Worm (Caenorhabditis elegans) whole organism, L2 larva: Measurements from ENCODE around the gene rha-2.

Experiments
- alr-1 ChIP-seq: fragments of 150-350 bp; optimal IDR thresholded peaks from 2 replicates; lab custom pipeline; 2014; ENCODE audit warnings: missing biosample characterization, missing genetic modification characterization
- blmp-1 ChIP-seq: sonication (generic microtip); optimal IDR thresholded peaks from 2 replicates; lab custom pipeline; 2017; ENCODE audit warnings: missing genetic modification characterization, mild to moderate bottlenecking, missing compliant biosample characterization, antibody characterized with exemption, moderate library complexity; ENCODE audit not compliant: insufficient read depth
- ceh-16 ChIP-seq: fragments of 150-350 bp; optimal IDR thresholded peaks from 2 replicates; lab custom pipeline; 2014; ENCODE audit warnings: missing biosample characterization, missing genetic modification characterization
- dmd-4 ChIP-seq: sonication (generic microtip); optimal IDR thresholded peaks from 2 replicates; lab custom pipeline; 2017; ENCODE audit warnings: missing biosample characterization, missing genetic modification characterization
- fos-1 ChIP-seq: fragments of 150-350 bp; optimal IDR thresholded peaks from 2 replicates; lab custom pipeline; 2014; ENCODE audit warnings: missing biosample characterization, missing genetic modification characterization
- peb-1 ChIP-seq: fragments of 150-350 bp; optimal IDR thresholded peaks from 2 replicates; lab custom pipeline; 2014; ENCODE audit warnings: missing biosample characterization, missing genetic modification characterization
- sma-3 ChIP-seq: sonication (generic microtip); optimal IDR thresholded peaks from 2 replicates; lab custom pipeline; 2016; ENCODE audit warnings: missing genetic modification reagents, missing genetic modification characterization, missing compliant biosample characterization
- snpc-4 ChIP-seq: fragments of 150-350 bp; optimal IDR thresholded peaks from 2 replicates; lab custom pipeline; 2014; ENCODE audit warnings: missing biosample characterization, missing genetic modification characterization
- unc-62 ChIP-seq: fragments of 150-350 bp; optimal IDR thresholded peaks from 2 replicates; lab custom pipeline; 2014; ENCODE audit warnings: missing biosample characterization, missing genetic modification reagents, missing genetic modification characterization
- ztf-11 ChIP-seq: sonication (generic microtip); optimal IDR thresholded peaks from 2 replicates; lab custom pipeline; 2017; ENCODE audit warnings: missing biosample characterization, missing genetic modification characterization

DNA sequence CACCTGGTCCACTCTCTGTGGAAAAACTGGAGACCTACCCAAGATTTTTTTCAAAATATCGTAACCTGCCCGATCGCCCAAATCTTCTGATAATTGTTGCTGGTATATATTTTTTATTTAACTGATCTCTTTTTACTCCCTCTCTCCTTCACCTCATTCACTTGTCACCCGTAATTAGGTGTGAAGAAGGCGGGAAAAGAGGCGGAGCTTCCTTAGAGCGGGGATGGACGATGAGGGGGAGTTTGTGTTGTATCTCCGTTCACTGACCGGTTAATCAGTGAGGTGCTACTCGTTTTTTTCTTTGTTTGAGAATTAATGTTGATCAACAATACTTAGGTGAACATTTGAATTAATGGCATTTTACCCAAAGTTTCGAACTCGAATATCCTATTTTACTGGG is 8.1 kb upstream of the rha-2 start, which contains the start of gene ceh-16:
- TF ChIP-seq fos-1, result no peak
- no peak for TF ChIP-seq alr-1 (tag; lab: Kevin White, UChicago)
- TF ChIP-seq unc-62 (GFP tag; lab: Kevin White, UChicago), result no peak
- no peak for TF ChIP-seq ztf-11 (tag; lab: Kevin White, UChicago)
- TF ChIP-seq snpc-4, result no peak
- TF ChIP-seq peb-1 (tag; lab: Kevin White, UChicago), result no peak
- TF ChIP-seq blmp-1 (tag; lab: Kevin White, UChicago), result no peak
- TF ChIP-seq sma-3, result no peak
- TF ChIP-seq ceh-16 (tag; lab: Kevin White, UChicago), result no peak
- no peak for TF ChIP-seq dmd-4 (tag; lab: Kevin White, UChicago)
